Fruit fly (Drosophila melanogaster) whole organism, embryonic: ENCODE results near the gene Cyp313a4.

Experiments used
- ATbp ChIP-seq: fragments of 200-800 bp; sonication (Bioruptor generic); optimal IDR thresholded peaks from 2 replicates; lab custom pipeline; 2017; ENCODE audit warnings: missing biosample characterization, mild to moderate bottlenecking, missing genetic modification characterization, missing genetic modification reagents
- Awh ChIP-seq: fragments of 200-800 bp; sonication (Bioruptor generic); IDR thresholded peaks from 2 replicates; pipeline ENCODE4, ENCODE4 v1.3.6; 2022; ENCODE audit warnings: missing biosample characterization, missing genetic modification characterization
- B-H2 ChIP-seq: fragments of 200-800 bp; sonication (Bioruptor generic); optimal IDR thresholded peaks from 2 replicates; lab custom pipeline; 2018; ENCODE audit warnings: missing biosample characterization, mild to moderate bottlenecking, missing genetic modification characterization
- BEAF-32 ChIP-seq: fragments of 200-800 bp; sonication (Bioruptor generic); optimal IDR thresholded peaks from 3 replicates; lab custom pipeline; 2017; ENCODE audit warnings: missing biosample characterization, missing genetic modification characterization, mild to moderate bottlenecking, moderate library complexity, missing genetic modification reagents
- CG10267 ChIP-seq: fragments of 200-800 bp; sonication (Bioruptor generic); optimal IDR thresholded peaks from 2 replicates; lab custom pipeline; 2018; ENCODE audit warnings: missing biosample characterization, mild to moderate bottlenecking, missing genetic modification characterization, moderate library complexity
- CG10321 ChIP-seq: fragments of 200-800 bp; sonication (Bioruptor generic); IDR thresholded peaks from 2 replicates; pipeline ENCODE4 v1.3.6; 2022; ENCODE audit warnings: missing biosample characterization, missing genetic modification characterization
- CG14965 ChIP-seq: fragments of 200-800 bp; sonication (Bioruptor generic); optimal IDR thresholded peaks from 2 replicates; lab custom pipeline; 2016; ENCODE audit warnings: missing biosample characterization, missing genetic modification characterization, borderline replicate concordance
- CG15479 ChIP-seq: fragments of 200-800 bp; sonication (Bioruptor generic); optimal IDR thresholded peaks from 3 replicates; lab custom pipeline; 2019; ENCODE audit warnings: missing biosample characterization, mild to moderate bottlenecking, missing genetic modification characterization, moderate library complexity
- CG15601 ChIP-seq: fragments of 200-800 bp; sonication (Bioruptor generic); optimal IDR thresholded peaks from 3 replicates; lab custom pipeline; 2019; ENCODE audit warnings: missing biosample characterization, mild to moderate bottlenecking, missing genetic modification characterization, moderate library complexity
- CG1647 ChIP-seq: fragments of 200-800 bp; sonication (Bioruptor generic); optimal IDR thresholded peaks from 3 replicates; lab custom pipeline; 2016; ENCODE audit warnings: missing biosample characterization, missing genetic modification characterization
- CG17829 ChIP-seq: fragments of 200-800 bp; optimal IDR thresholded peaks from 2 replicates; lab custom pipeline; 2019; ENCODE audit warnings: missing biosample characterization, mild to moderate bottlenecking, missing genetic modification characterization, moderate library complexity
- CG17912 ChIP-seq: fragments of 200-800 bp; sonication (Bioruptor generic); optimal IDR thresholded peaks from 2 replicates; lab custom pipeline; 2018; ENCODE audit warnings: missing biosample characterization, mild to moderate bottlenecking, missing genetic modification characterization
- CG18262 ChIP-seq: fragments of 200-800 bp; optimal IDR thresholded peaks from 3 replicates; lab custom pipeline; 2019; ENCODE audit warnings: missing biosample characterization, mild to moderate bottlenecking, missing genetic modification characterization, moderate library complexity
- CG2129 ChIP-seq: fragments of 200-800 bp; sonication (Bioruptor generic); IDR thresholded peaks from 2 replicates; pipeline ENCODE4 v1.3.6; 2022; ENCODE audit warnings: missing biosample characterization, missing genetic modification characterization; ENCODE audit not compliant: partially characterized antibody
- CG2199 ChIP-seq: fragments of 200-800 bp; sonication (Bioruptor generic); IDR thresholded peaks from 3 replicates; pipeline ENCODE4 v1.3.6; 2022; ENCODE audit warnings: missing biosample characterization, missing genetic modification characterization
- CG33557 ChIP-seq: fragments of 200-800 bp; sonication (Bioruptor generic); optimal IDR thresholded peaks from 2 replicates; lab custom pipeline; 2019; ENCODE audit warnings: missing biosample characterization, mild to moderate bottlenecking, missing genetic modification characterization, moderate library complexity
- CG5180 ChIP-seq: fragments of 200-800 bp; sonication (Bioruptor generic); optimal IDR thresholded peaks from 3 replicates; lab custom pipeline; 2017; ENCODE audit warnings: missing biosample characterization, missing genetic modification characterization, mild to moderate bottlenecking, moderate library complexity, missing genetic modification reagents
- CG7839 ChIP-seq: fragments of 200-800 bp; sonication (Bioruptor generic); optimal IDR thresholded peaks from 3 replicates; lab custom pipeline; 2018; ENCODE audit warnings: missing biosample characterization, mild to moderate bottlenecking, missing genetic modification characterization, moderate library complexity
- CG7987 ChIP-seq: fragments of 200-800 bp; sonication (Bioruptor generic); optimal IDR thresholded peaks from 2 replicates; lab custom pipeline; 2018; ENCODE audit warnings: missing biosample characterization, mild to moderate bottlenecking, missing genetic modification characterization, moderate library complexity
- CG8089 ChIP-seq: fragments of 200-800 bp; sonication (Bioruptor generic); optimal IDR thresholded peaks from 3 replicates; lab custom pipeline; 2016; ENCODE audit warnings: missing biosample characterization, missing genetic modification characterization
- CG8281 ChIP-seq: fragments of 200-800 bp; sonication (Bioruptor generic); optimal IDR thresholded peaks from 2 replicates; lab custom pipeline; 2018; ENCODE audit warnings: missing biosample characterization, mild to moderate bottlenecking, missing genetic modification characterization, moderate library complexity
- Dad ChIP-seq: fragments of 200-800 bp; sonication (Bioruptor generic); optimal IDR thresholded peaks from 3 replicates; lab custom pipeline; 2016; ENCODE audit warnings: missing biosample characterization, missing genetic modification characterization
- Deaf1 ChIP-seq: fragments of 200-800 bp; optimal IDR thresholded peaks from 3 replicates; lab custom pipeline; 2019; ENCODE audit warnings: missing biosample characterization, mild to moderate bottlenecking, missing genetic modification characterization, moderate library complexity
- Doc2 ChIP-seq: fragments of 200-800 bp; sonication (Bioruptor generic); IDR thresholded peaks from 2 replicates; pipeline ENCODE4 v1.3.6; 2022; ENCODE audit warnings: missing biosample characterization, missing genetic modification characterization
- Ets65A ChIP-seq: fragments of 200-800 bp; sonication (Bioruptor generic); peaks from one replicate; lab custom pipeline; 2016; ENCODE audit warnings: missing biosample characterization, missing genetic modification characterization
- Lim3 ChIP-seq: fragments of 200-800 bp; sonication (Bioruptor generic); IDR thresholded peaks from 2 replicates; pipeline ENCODE4 v1.3.6; 2022; ENCODE audit warnings: missing biosample characterization, missing genetic modification characterization
- Mes4 ChIP-seq: fragments of 200-800 bp; sonication (Bioruptor generic); optimal IDR thresholded peaks from 2 replicates; lab custom pipeline; 2016; ENCODE audit warnings: missing biosample characterization, missing genetic modification characterization
- Opbp ChIP-seq: fragments of 200-800 bp; sonication (Bioruptor generic); IDR thresholded peaks from 3 replicates; pipeline ENCODE4 v1.3.6; 2022; ENCODE audit warnings: missing biosample characterization, missing genetic modification characterization; ENCODE audit not compliant: partially characterized antibody
- Ptx1 ChIP-seq: fragments of 200-800 bp; sonication (Bioruptor generic); IDR thresholded peaks from 2 replicates; pipeline ENCODE4 v1.3.6; 2022; ENCODE audit warnings: missing biosample characterization, missing genetic modification characterization
- Stat92E ChIP-seq, 3 experiments: fragments of >200 bp in 2 of 3; fragments of 200-800 bp in 1 of 3; sonication (Bioruptor generic) in 1 of 3; optimal IDR thresholded peaks; 2 replicates each; lab custom pipeline; 2017 to 2019; ENCODE audit warnings: missing biosample characterization in 3 of 3, missing genetic modification characterization in 3 of 3, mild to moderate bottlenecking in 1 of 3, moderate library complexity in 1 of 3
- Vsx1 ChIP-seq: fragments of 200-800 bp; sonication (Bioruptor generic); optimal IDR thresholded peaks from 2 replicates; lab custom pipeline; 2017; ENCODE audit warnings: missing biosample characterization, mild to moderate bottlenecking, missing genetic modification characterization, missing genetic modification reagents
- ac ChIP-seq: fragments of 200-800 bp; sonication (Bioruptor generic); optimal IDR thresholded peaks from 3 replicates; lab custom pipeline; 2017; ENCODE audit warnings: missing biosample characterization, mild to moderate bottlenecking, missing genetic modification characterization
- ara ChIP-seq: fragments of 200-800 bp; sonication (Bioruptor generic); IDR thresholded peaks from 2 replicates; pipeline ENCODE4 v1.3.6; 2022; ENCODE audit warnings: missing biosample characterization, missing genetic modification characterization
- btn ChIP-seq: fragments of 200-800 bp; sonication (Bioruptor generic); optimal IDR thresholded peaks from 2 replicates; lab custom pipeline; 2016; ENCODE audit warnings: missing biosample characterization, missing genetic modification characterization
- cas ChIP-seq: fragments of 200-800 bp; sonication (Bioruptor generic); IDR thresholded peaks from 2 replicates; pipeline ENCODE4 v1.3.6; 2022; ENCODE audit warnings: missing biosample characterization, missing genetic modification characterization
- ci ChIP-seq: fragments of 200-800 bp; sonication (Bioruptor generic); IDR thresholded peaks from 3 replicates; pipeline ENCODE4 v1.3.6; 2022; ENCODE audit warnings: missing biosample characterization, missing genetic modification characterization
- crp ChIP-seq, 2 experiments: fragments of 200-800 bp; sonication (Bioruptor generic); optimal IDR thresholded peaks; 2 replicates in 1 of 2; 3 replicates in 1 of 2; lab custom pipeline; 2017; ENCODE audit warnings: missing biosample characterization in 2 of 2, missing genetic modification characterization in 2 of 2, mild to moderate bottlenecking in 1 of 2, moderate library complexity in 1 of 2
- danr ChIP-seq: fragments of 200-800 bp; sonication (Bioruptor generic); IDR thresholded peaks from 2 replicates; pipeline ENCODE4 v1.3.6; 2022; ENCODE audit warnings: missing biosample characterization, missing genetic modification characterization
- dmrt99B ChIP-seq: fragments of 200-800 bp; sonication (Bioruptor generic); optimal IDR thresholded peaks from 2 replicates; lab custom pipeline; 2018; ENCODE audit warnings: missing biosample characterization, mild to moderate bottlenecking, missing genetic modification characterization, moderate library complexity
- emc ChIP-seq: fragments of 200-800 bp; sonication (Bioruptor generic); optimal IDR thresholded peaks from 2 replicates; lab custom pipeline; 2016; ENCODE audit warnings: missing biosample characterization, missing genetic modification characterization
- en ChIP-seq: fragments of 200-800 bp; sonication (Bioruptor generic); optimal IDR thresholded peaks from 2 replicates; lab custom pipeline; 2016; ENCODE audit warnings: missing biosample characterization, missing genetic modification characterization
- fd96Cb ChIP-seq: fragments of 200-800 bp; sonication (Bioruptor generic); optimal IDR thresholded peaks from 2 replicates; lab custom pipeline; 2018; ENCODE audit warnings: missing biosample characterization, mild to moderate bottlenecking, missing genetic modification characterization, moderate library complexity
- hbn ChIP-seq: fragments of 200-800 bp; sonication (Bioruptor generic); IDR thresholded peaks from 2 replicates; pipeline ENCODE4 v1.3.6; 2022; ENCODE audit warnings: missing biosample characterization, missing genetic modification characterization; ENCODE audit not compliant: partially characterized antibody
- odd ChIP-seq: fragments of 200-800 bp; sonication (Bioruptor generic); optimal IDR thresholded peaks from 2 replicates; lab custom pipeline; 2017; ENCODE audit warnings: missing biosample characterization, mild to moderate bottlenecking, missing genetic modification characterization
- pan ChIP-seq, 4 experiments: fragments of >200 bp in 3 of 4; fragments of 200-800 bp in 1 of 4; sonication (Bioruptor generic) in 1 of 4; optimal IDR thresholded peaks in 3 of 4; IDR thresholded peaks in 1 of 4; 2 replicates each; pipeline versions ENCODE4 v1.3.6 to Lab custom; 2017 to 2022; ENCODE audit warnings: missing biosample characterization in 2 of 4, missing genetic modification characterization in 2 of 4, mixed read lengths in 1 of 4
- pum ChIP-seq: fragments of 200-800 bp; sonication (Bioruptor generic); optimal IDR thresholded peaks from 2 replicates; lab custom pipeline; 2016; ENCODE audit warnings: missing biosample characterization, missing genetic modification characterization
- sim ChIP-seq: fragments of 200-800 bp; sonication (Bioruptor generic); IDR thresholded peaks from 2 replicates; pipeline ENCODE4 v1.3.6; 2022; ENCODE audit warnings: missing biosample characterization, missing genetic modification characterization
- sr ChIP-seq: fragments of 200-800 bp; sonication (Bioruptor generic); IDR thresholded peaks from 3 replicates; pipeline ENCODE4 v1.3.6; 2022; ENCODE audit warnings: missing biosample characterization, missing genetic modification characterization
- toy ChIP-seq: fragments of 200-800 bp; sonication (Bioruptor generic); IDR thresholded peaks from 2 replicates; pipeline ENCODE4 v1.3.6; 2022; ENCODE audit warnings: missing biosample characterization, missing genetic modification characterization
- usp ChIP-seq: fragments of >200 bp; optimal IDR thresholded peaks from 2 replicates; lab custom pipeline; 2017; ENCODE audit warnings: missing biosample characterization, missing genetic modification characterization

Cyp313a4 gene

dm6 chr3R:12647954-12648353 is 33.2 kb downstream of the Cyp313a4 start, which contains the start of gene Dtg (continued):
- no peak for TF ChIP-seq CG2129 (GFP tag; lab: Robert Waterston, UW)
- 0 out of 3 replicates have a peak, but pooled peaks have one; percentile 24 for TF ChIP-seq Opbp
- peak in 1 of 3 experiments; percentile 62 for TF ChIP-seq Stat92E (GFP tag; optimal IDR thresholded peaks at IDR 0.05; lab: Kevin White, UChicago)
- TF ChIP-seq ac, result peak; percentile 97
- no peak for TF ChIP-seq Dad (GFP tag; lab: Kevin White, UChicago)
- TF ChIP-seq Mes4 (GFP tag; lab: Kevin White, UChicago), result no peak
- no peak for TF ChIP-seq Doc2
- no peak for TF ChIP-seq emc (GFP tag; lab: Kevin White, UChicago)
- TF ChIP-seq CG18262 (tag; lab: Kevin White, UChicago), result no peak
- no peak for TF ChIP-seq CG8089 (GFP tag; lab: Kevin White, UChicago)
- TF ChIP-seq CG7839, result no peak
- TF ChIP-seq pan (optimal IDR thresholded peaks at IDR 0.05; lab: Kevin White, UChicago), result no peak
- no peak for TF ChIP-seq pan (GFP tag; optimal IDR thresholded peaks at IDR 0.05 in 1 of 2, IDR thresholded peaks at IDR 0.05 in 1 of 2)
- TF ChIP-seq ara (GFP tag; lab: Robert Waterston, UW), result peak; percentile 40; the same call in 1 of the 2 replicates
- 0 out of 3 replicates have a peak, but pooled peaks have one; percentile 41 for TF ChIP-seq CG2199 (GFP tag; lab: Robert Waterston, UW)
- TF ChIP-seq Ptx1 (GFP tag; lab: Robert Waterston, UW), result no peak
- TF ChIP-seq sr, result no peak
- TF ChIP-seq CG10321 (GFP tag; lab: Robert Waterston, UW), result no peak
- TF ChIP-seq pum (GFP tag; lab: Kevin White, UChicago), result no peak
- no peak for TF ChIP-seq btn (GFP tag; lab: Kevin White, UChicago)
- TF ChIP-seq ci (GFP tag; lab: Robert Waterston, UW), result 0 out of 3 replicates have a peak, but pooled peaks have one; percentile 52
- no peak for TF ChIP-seq CG7987 (GFP tag; lab: Kevin White, UChicago)
- TF ChIP-seq CG17912, result no peak
- TF ChIP-seq CG1647 (GFP tag; lab: Kevin White, UChicago), result no peak
- peak; percentile 22 for TF ChIP-seq odd
- TF ChIP-seq Deaf1 (tag; lab: Kevin White, UChicago), result peak; percentile 30
- TF ChIP-seq Ets65A (GFP tag; lab: Kevin White, UChicago), result no peak
- no peak for TF ChIP-seq dmrt99B (tag; lab: Kevin White, UChicago)
- TF ChIP-seq Vsx1 (GFP tag; lab: Kevin White, UChicago), result no peak
- TF ChIP-seq BEAF-32, result no peak
- peak in 1 of 2 experiments; percentile 14 for TF ChIP-seq crp (GFP tag; optimal IDR thresholded peaks at IDR 0.05; lab: Kevin White, UChicago)
- no peak for TF ChIP-seq fd96Cb (tag; lab: Kevin White, UChicago)
- TF ChIP-seq B-H2 (GFP tag; lab: Kevin White, UChicago), result no peak
- TF ChIP-seq danr (GFP tag; lab: Robert Waterston, UW), result no peak
- no peak for TF ChIP-seq hbn
- no peak for TF ChIP-seq CG14965 (GFP tag; lab: Kevin White, UChicago)
- peak; percentile 24 for TF ChIP-seq CG33557 (GFP tag; lab: Kevin White, UChicago)
- TF ChIP-seq sim (GFP tag; lab: Robert Waterston, UW), result no peak
- TF ChIP-seq en (GFP tag; lab: Kevin White, UChicago), result no peak
- TF ChIP-seq CG5180, result peak; percentile 34
- TF ChIP-seq CG15479, result peak; percentile 63
- TF ChIP-seq CG10267 (tag; lab: Kevin White, UChicago), result no peak
- TF ChIP-seq Lim3 (GFP tag; lab: Robert Waterston, UW), result no peak
- no peak for TF ChIP-seq usp (GFP tag; lab: Kevin White, UChicago)
- no peak for TF ChIP-seq cas (GFP tag; lab: Robert Waterston, UW)
- no peak for TF ChIP-seq ATbp
- peak; percentile 2 for TF ChIP-seq CG15601
- no peak for TF ChIP-seq Awh
- peak; percentile 42 for TF ChIP-seq CG17829 (tag; lab: Kevin White, UChicago)
- no peak for TF ChIP-seq toy (GFP tag; lab: Robert Waterston, UW)
- TF ChIP-seq CG8281 (tag; lab: Kevin White, UChicago), result peak; percentile 37
